Worm (Caenorhabditis elegans) whole organism, L4/young adult: ENCODE results near the gene sru-42.
"Not testable (repeated sequence)": the region's sequence is repeated elsewhere in the genome, so short reads cannot be mapped to it uniquely, and the experiment has no call there.

Experiments
- W03F9.2 ChIP-seq: fragments of 150-350 bp; optimal IDR thresholded peaks from 2 replicates; lab custom pipeline; 2014; ENCODE audit warnings: missing biosample characterization, missing genetic modification characterization
- dao-5 ChIP-seq: sonication (generic microtip); optimal IDR thresholded peaks from 2 replicates; lab custom pipeline; 2016; ENCODE audit warnings: missing genotype, missing genetic modification characterization, moderate library complexity, missing compliant biosample characterization
- him-1 ChIP-seq: sonication (generic microtip); optimal IDR thresholded peaks from 2 replicates; lab custom pipeline; 2016; ENCODE audit warnings: missing genotype, missing genetic modification reagents, missing genetic modification characterization, missing compliant biosample characterization

The sru-42 gene

DNA sequence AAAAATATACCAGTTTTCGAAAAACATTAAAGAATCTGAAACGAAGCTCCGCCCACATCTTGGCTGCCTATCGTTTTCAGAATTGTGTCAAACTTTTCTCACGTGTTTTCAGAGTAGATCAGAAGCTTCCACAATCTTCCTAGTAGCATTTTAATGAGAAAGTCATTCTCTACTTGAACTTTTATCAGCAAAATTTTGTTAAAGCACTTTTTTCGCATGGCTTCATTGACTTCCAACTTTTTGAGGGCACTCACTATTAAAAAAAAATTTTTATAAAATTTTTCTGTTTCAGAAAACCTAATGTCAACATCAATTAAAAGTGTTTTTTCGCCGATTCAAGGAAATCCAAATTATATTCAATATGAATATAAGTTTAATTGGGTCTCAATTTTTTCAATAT, at the start of gene sru-42:
sru-42 (plus strand) TSS at position 301 of the 400 bp plus-strand sequence.
- TF ChIP-seq dao-5, result no peak
- no peak for TF ChIP-seq W03F9.2 (tag; lab: Kevin White, UChicago)

DNA sequence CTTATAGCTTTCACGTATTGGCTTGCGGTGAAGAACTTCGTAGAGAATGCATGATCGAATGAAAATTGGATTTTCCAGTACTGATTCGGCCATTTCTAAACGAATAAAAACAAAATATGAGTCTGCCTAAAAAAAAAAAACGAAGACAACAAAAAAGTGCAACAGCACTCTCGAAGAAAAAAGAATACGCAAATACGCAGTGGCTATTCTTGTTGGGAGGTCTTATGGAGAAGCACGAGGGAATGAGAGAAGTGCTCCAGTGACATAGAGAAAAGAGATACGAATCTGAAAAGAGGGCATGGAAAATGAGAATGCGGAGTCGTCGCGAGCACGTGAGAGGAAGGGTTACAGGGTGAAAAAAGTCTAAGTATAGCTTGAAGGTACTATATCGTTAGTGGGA, 48.0 kb upstream of the sru-42 start, which contains the start of gene fbxa-152:
fbxa-152 (minus strand) TSS at position 101 of the 400 bp plus-strand sequence.
- TF ChIP-seq him-1 (tag; lab: Kevin White, UChicago) (no peak), dao-5 (no peak), W03F9.2 (tag; lab: Kevin White, UChicago) (no peak)

DNA sequence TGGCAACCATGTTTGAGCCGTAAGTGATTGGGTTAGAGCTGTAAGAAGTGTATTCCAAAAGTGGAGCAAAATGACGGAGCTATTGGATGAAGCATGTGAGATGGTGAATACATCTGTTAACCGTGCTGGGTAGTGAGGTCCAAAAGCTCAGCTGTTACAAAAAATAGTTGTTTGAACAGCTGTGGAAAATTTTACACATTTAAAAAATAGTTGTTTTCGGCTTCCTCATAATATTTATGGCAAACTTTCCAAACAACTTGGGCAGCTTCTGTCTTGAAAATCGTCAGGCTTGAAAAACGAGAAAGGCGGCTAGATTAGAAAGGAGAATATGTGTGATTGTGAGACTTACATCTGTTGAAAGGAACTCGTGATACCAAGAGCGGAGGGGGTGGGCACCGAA, 45.2 kb upstream of the sru-42 start, which contains the start of gene fbxa-154:
fbxa-154 (minus strand) TSS at position 101 of the 400 bp plus-strand sequence.
- no peak for TF ChIP-seq W03F9.2 (tag; lab: Kevin White, UChicago)
- TF ChIP-seq him-1 (tag; lab: Kevin White, UChicago), result no peak
- TF ChIP-seq dao-5, result no peak

DNA sequence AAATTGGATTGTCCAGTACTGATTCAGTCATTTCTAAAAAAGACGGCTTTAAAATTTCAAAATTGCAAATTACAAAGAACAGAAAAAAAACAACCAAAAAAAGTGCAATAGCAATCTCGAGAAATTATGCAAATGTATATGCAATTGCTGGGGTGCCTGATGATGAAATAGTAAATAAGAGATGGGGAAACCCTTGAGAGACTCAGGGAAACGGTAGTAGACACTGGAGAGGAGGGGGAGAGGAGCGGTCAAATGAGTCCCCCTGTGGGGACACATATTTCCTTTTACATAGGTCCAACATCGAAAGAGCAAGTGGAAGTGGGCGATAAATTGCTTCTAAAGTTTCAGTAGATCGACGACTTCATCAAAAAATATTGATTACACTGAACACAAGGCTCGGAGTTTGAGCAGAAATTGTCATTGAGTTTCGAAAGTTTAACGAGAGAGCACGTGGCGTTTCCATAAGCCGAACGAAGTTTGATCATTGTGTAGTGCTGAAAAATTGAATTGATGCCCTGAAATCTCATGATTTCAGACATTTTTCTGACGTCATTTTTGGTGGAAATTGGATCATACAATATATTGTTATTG, 39.8 kb upstream of the sru-42 start, which contains the start of the genes fbxa-153 and str-12:
fbxa-153 (minus strand) TSS at position 35 of the 591 bp plus-strand sequence.
str-12 (plus strand) TSS at position 541 of the 591 bp plus-strand sequence.
- no peak for TF ChIP-seq W03F9.2 (tag; lab: Kevin White, UChicago)

DNA sequence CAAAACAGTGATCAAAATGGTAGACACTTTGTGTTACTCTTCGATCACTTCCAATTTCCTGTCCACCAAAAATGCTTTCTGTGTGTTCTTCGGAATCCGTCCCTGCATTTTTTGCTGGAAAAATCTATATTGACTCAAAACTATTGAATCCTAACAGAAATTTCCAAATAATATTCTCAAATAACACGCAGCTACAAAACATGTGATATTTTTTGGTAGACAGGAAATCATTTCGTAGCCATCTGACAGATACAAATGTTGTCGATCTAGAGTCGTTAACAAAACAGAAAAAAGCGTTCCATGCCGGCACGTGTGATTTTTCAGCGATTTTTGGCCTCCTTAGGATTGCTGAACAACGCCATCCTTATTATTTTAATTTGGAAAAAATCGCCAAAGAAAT, 37.4 kb upstream of the sru-42 start, which contains the start of gene str-263:
str-263 (plus strand) TSS at position 301 of the 400 bp plus-strand sequence.
- TF ChIP-seq him-1 (tag; lab: Kevin White, UChicago) (no peak), dao-5 (no peak), W03F9.2 (tag; lab: Kevin White, UChicago) (no peak)

DNA sequence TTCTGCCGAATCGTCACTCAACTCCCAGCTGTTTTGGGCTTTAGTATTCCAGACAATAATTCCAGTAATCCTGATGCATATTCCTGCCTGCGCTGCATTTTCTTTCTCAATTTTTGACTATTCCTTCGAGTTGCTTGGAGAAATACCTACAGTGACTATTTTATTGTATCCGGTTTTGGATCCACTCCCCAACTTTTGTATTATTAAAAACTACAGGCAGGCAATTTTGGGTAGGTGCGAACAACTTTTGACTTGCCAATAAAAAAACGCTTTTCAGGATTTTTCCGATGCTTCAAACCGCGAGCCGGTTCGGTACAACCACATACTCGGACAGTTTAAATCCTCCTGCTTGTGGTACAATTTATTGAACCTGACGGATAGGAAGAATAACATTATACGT, 35.7 kb upstream of the sru-42 start:
- TF ChIP-seq dao-5, result no peak
- no peak for TF ChIP-seq him-1 (tag; lab: Kevin White, UChicago)
- no peak for TF ChIP-seq W03F9.2 (tag; lab: Kevin White, UChicago)

DNA sequence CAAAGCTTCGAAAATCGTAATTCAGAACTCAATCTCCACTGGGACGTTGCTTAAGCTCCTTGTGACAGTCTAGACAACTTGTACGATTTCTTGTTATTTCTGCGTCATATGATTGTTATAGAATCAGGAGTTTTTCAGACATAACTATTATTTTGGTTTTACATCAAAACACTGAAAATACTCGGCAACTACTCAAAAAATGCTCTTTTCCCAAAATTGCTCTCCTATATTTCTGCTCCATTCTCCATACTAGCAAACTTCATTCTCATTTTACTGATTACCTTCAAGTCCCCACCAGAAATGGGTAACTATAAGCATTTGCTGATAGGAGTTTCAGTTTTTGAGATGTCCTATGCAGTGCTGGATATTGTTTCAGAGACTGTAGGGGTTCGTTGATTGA, 28.7 kb upstream of the sru-42 start, which contains the start of gene C55A1.1:
C55A1.1 (plus strand) TSS at position 301 of the 400 bp plus-strand sequence.
- no peak for TF ChIP-seq dao-5
- TF ChIP-seq him-1 (tag; lab: Kevin White, UChicago), result no peak
- no peak for TF ChIP-seq W03F9.2 (tag; lab: Kevin White, UChicago)

DNA sequence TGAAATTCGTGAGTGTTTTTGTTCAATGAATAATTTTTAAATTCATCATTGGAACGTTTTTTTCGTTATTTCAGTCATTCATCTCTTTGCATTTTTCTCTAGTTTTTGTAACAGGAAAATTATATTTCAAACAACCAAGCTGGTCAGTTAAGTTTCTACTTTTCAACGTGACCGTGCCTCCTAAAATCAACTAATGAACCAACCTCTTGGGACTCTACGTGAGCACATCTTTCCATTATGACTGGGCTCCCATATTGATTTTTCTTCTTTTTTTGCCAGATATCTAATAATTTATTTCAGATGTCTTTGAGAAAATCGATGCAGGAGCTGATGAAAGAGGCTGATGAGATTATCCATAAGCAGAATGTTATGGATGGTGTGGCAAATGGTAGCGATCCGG, 24.7 kb upstream of the sru-42 start, which contains the start of gene C55A1.11:
C55A1.11 (plus strand) TSS at position 301 of the 400 bp plus-strand sequence.
- TF ChIP-seq dao-5, result no peak

DNA sequence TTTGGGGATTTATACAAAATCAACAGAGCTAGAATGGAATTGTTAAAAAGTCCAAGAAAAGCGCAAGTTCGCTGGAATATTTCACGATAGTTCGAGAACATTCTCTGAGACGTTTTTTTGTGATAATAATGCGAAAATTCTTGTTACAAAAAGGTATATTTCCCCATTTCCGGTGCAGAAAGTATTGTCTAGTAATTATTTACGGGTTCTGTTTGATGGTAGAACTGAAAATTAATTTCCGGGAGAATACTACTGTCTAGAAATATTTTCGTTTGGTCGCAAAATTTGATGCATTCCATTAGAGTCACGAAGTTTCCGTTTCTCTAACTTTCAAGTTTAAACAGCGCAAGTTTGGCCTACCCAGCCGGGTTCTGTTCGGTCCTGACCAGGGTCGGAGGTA, 20.7 kb upstream of the sru-42 start, which contains the start of gene str-248:
str-248 (minus strand) TSS at position 101 of the 400 bp plus-strand sequence.
- TF ChIP-seq W03F9.2 (tag; lab: Kevin White, UChicago), result no peak
- TF ChIP-seq dao-5, result no peak
- TF ChIP-seq him-1 (tag; lab: Kevin White, UChicago), result no peak

DNA sequence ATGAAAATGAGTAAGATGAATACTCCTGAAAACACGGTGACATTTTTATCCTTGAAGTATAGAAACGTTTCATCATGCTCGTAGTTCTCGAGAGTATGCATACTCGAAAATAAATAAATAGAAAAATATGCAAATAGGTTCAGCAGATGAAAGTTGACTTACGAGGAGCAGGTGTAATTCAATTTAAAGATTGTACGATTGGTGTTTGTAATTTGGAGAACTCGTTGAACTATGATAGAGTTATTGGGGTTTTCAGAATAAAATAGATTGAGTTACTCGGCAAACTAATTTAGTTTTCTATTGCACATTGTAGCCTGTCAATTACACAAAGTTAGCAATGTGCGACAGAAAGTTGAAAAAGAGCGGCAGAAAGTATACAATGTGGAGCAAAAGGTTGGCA, 11.4 kb upstream of the sru-42 start, which contains the start of gene srz-44:
srz-44 (minus strand) TSS at position 101 of the 400 bp plus-strand sequence.
- TF ChIP-seq W03F9.2 (tag; lab: Kevin White, UChicago), result no peak
- no peak for TF ChIP-seq dao-5
- TF ChIP-seq him-1 (tag; lab: Kevin White, UChicago), result no peak

DNA sequence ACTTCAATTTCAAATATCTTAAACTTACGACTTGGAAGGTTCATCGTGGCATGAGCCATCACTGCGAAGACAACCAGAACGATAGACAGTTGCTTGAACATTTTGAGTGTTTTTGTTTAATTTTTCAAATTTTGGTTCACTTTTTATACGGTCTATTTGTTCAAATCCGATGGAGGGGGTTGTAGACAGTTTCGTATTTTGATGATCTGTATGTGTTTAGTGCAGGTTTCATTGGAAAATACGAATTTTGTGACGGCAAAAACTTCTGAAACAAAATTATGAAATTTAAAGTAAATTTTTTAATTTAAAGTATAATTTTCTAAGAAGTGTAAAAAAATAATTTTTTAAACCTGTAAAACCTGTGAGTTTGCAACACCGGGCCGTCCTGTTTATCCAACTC, 7.1 kb upstream of the sru-42 start, which contains the start of gene C55A1.4:
C55A1.4 (minus strand) TSS at position 101 of the 400 bp plus-strand sequence.
- TF ChIP-seq him-1 (tag; lab: Kevin White, UChicago); W03F9.2 (tag; lab: Kevin White, UChicago); dao-5: not testable (repeated sequence)

DNA sequence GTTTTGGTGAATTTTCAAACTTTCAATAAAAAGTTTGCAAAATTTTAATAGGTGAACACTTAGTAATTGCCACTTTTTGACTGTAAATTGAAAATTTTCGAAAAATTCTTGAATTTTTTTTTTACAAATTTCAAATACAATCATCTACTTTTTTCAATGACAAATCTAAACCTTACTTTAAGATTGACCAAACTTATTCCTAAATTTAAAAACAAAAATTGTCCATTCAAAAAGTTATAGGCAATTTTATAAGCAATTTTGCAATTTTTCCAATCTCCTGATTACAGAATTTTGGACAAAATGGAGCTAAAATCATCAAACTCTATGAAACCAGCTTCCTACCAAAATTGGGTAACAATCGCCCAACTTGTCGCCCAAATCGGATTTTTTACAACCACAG, 5.7 kb upstream of the sru-42 start, which contains the start of gene str-23:
str-23 (plus strand) TSS at position 301 of the 400 bp plus-strand sequence.
- no peak for TF ChIP-seq dao-5
- TF ChIP-seq W03F9.2 (tag; lab: Kevin White, UChicago), result no peak
- no peak for TF ChIP-seq him-1 (tag; lab: Kevin White, UChicago)

DNA sequence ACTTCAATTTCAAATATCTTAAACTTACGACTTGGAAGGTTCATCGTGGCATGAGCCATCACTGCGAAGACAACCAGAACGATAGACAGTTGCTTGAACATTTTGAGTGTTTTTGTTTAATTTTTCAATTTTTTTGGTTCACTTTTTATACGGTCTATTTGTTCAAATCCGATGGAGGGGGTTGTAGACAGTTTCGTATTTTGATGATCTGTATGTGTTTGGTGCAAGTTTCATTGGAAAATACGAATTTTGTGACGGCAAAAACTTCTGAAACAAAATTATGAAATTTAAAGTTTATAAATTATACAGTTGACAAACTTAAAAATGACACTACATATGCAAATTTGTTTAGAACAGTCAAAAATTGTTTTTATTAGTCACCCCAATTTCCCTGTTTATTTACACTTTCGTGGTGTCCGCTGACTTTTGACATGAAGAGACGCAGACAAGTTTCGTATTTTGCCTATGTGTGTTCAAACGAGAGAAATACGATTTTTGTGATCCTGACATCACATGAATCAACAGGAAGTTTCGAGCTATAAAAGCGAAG, 2.7 kb upstream of the sru-42 start, which contains the start of the genes C55A1.7 and C55A1.6:
C55A1.7 (minus strand) TSS at position 101 of the 550 bp plus-strand sequence.
C55A1.6 (plus strand) TSS at position 500 of the 550 bp plus-strand sequence.
- TF ChIP-seq W03F9.2 (tag; lab: Kevin White, UChicago); him-1 (tag; lab: Kevin White, UChicago); dao-5: not testable (repeated sequence)

DNA sequence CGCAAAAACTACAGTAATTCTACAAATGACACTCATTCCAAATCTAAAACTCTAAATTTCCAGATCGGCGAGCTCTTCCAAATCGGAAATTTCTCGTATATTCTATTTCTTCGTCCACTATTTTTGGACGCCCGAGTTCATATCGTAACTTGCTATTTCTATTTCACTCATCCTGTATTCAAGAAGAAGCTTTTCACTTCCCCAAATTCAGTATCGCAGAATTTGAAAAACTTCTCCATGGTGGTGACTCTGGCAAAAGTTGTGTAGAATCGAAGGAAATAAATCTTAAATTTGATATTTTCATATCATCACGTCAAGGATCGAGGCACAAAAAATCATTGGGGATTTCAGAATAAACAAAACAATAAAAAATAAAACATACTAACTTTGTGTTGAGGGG, 1.9 kb downstream of the sru-42 start:
- TF ChIP-seq him-1 (tag; lab: Kevin White, UChicago) (no peak), W03F9.2 (tag; lab: Kevin White, UChicago) (no peak), dao-5 (no peak)
